Fruit fly (Drosophila melanogaster): Measurements from ENCODE around the gene CG2246.

DNA sequence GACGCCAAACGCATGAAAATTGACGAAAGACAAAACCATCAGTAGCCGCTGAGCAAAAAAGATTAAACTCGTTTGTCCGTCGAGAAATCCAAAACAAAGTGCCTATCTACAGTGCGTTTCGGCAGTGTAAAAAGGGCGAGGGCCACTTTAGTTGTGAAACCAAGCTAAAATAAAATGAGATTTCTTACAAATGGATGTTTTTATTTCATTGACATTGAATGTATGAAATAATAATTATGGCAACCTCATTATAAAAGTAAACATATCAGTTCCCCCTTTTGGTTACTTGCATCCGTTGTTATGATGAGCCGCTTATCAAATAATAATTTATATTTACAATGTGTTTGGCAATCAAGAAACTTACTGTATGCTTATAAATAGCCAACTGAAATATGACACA, 36.8 kb downstream of the CG2246 start:
- TF ChIP-seq kay (GFP tag; ENCODE audit: borderline replicate concordance) (no peak), CG5204 (GFP tag; optimal IDR thresholded peaks at IDR 0.05) (no peak), toe (GFP tag; optimal IDR thresholded peaks at IDR 0.05) (no peak), Crg-1 (GFP tag; optimal IDR thresholded peaks at IDR 0.05) (no peak)

Data from whole organism, adult.